Fruit fly (Drosophila melanogaster): ENCODE measurements around the gene CG11756.

CG11756 gene

DNA sequence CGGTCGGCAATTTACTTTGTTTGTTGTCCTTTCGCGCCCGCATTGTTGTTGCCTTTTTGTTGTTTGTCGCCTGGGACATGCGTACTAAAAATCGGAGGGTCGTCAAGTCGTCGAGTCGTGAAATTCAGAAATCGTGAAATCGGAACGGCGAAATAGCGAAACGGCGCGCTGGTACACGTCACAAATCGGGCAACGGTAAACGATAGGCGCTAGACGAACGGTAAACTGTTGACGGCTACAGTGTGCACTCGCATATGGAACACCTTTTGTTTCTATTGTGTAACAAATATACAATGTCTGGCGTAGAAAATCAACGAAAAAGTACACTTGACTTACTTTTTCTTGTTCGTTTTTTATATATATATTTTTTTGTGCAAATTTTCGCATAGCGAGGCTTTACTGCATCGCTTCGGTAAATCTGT, 36.1 kb downstream of the CG11756 start (continued):
- TF ChIP-seq Lhr (GFP tag; optimal IDR thresholded peaks at IDR 0.05) (no peak), CG2202 (tag; optimal IDR thresholded peaks at IDR 0.05) (no peak), CoRest (tag; optimal IDR thresholded peaks at IDR 0.05) (peak; percentile 61), CG6683 (GFP tag; optimal IDR thresholded peaks at IDR 0.05) (peak; percentile 42), ci (GFP tag; IDR thresholded peaks at IDR 0.05) (peak; percentile 77), CG13424 (tag; optimal IDR thresholded peaks at IDR 0.05) (peak; percentile 69), Atf6 (GFP tag; IDR thresholded peaks at IDR 0.05) (peak; percentile 87), cato (GFP tag; optimal IDR thresholded peaks at IDR 0.05; ENCODE audit: borderline replicate concordance) (no peak), Sry-δ (GFP tag; optimal IDR thresholded peaks at IDR 0.05) (no peak), Dad (GFP tag; optimal IDR thresholded peaks at IDR 0.05) (peak; percentile 17), bigmax (GFP tag; optimal IDR thresholded peaks at IDR 0.05) (no peak), CG8089 (GFP tag; optimal IDR thresholded peaks at IDR 0.05) (no peak), unpg (GFP tag; optimal IDR thresholded peaks at IDR 0.05) (peak; percentile 69), mld (GFP tag; IDR thresholded peaks at IDR 0.05; ENCODE audit: partially characterized antibody) (no peak), ems (GFP tag; optimal IDR thresholded peaks at IDR 0.05) (peak; percentile 62), H15 (GFP tag; IDR thresholded peaks at IDR 0.05) (peak; percentile 57; the same call in 1 of the 3 replicates), CG34224 (GFP tag; IDR thresholded peaks at IDR 0.05; ENCODE audit: partially characterized antibody) (no peak), zf30C (GFP tag; optimal IDR thresholded peaks at IDR 0.05) (no peak), ken (GFP tag; IDR thresholded peaks at IDR 0.05) (peak; percentile 74), h (optimal IDR thresholded peaks at IDR 0.05) (no peak), CG17612 (GFP tag; IDR thresholded peaks at IDR 0.05) (peak; percentile 58), CG6854 (GFP tag; optimal IDR thresholded peaks at IDR 0.05) (peak; percentile 58), psq (GFP tag; optimal IDR thresholded peaks at IDR 0.05) (no peak), CG6765 (GFP tag; optimal IDR thresholded peaks at IDR 0.05) (peak; percentile 64), chm (GFP tag; IDR thresholded peaks at IDR 0.05) (peak; percentile 48; the same call in 1 of the 2 replicates), hbn (GFP tag; IDR thresholded peaks at IDR 0.05; ENCODE audit: partially characterized antibody) (no peak), Side (GFP tag; optimal IDR thresholded peaks at IDR 0.05) (peak; percentile 9), NfI (GFP tag; optimal IDR thresholded peaks at IDR 0.05) (peak; percentile 69), CG4328 (GFP tag; optimal IDR thresholded peaks at IDR 0.05) (peak; percentile 33), CG11085 (GFP tag; IDR thresholded peaks at IDR 0.05) (peak; percentile 84), ara (GFP tag; IDR thresholded peaks at IDR 0.05) (peak; percentile 39; the same call in 1 of the 2 replicates), dmrt11E (tag; optimal IDR thresholded peaks at IDR 0.05) (no peak), CG14860 (GFP tag; IDR thresholded peaks at IDR 0.05; ENCODE audit: partially characterized antibody) (no peak), fd96Cb (tag; optimal IDR thresholded peaks at IDR 0.05) (peak; percentile 36), GATAe (GFP tag; conservative IDR thresholded peaks at IDR 0.05) (0 out of 2 replicates have a peak, but pooled peaks have one; percentile 21), seq (GFP tag; IDR thresholded peaks at IDR 0.05) (peak; percentile 75), jigr1 (GFP tag; IDR thresholded peaks at IDR 0.05) (peak; percentile 46; the same call in 1 of the 3 replicates), Hr39 (optimal IDR thresholded peaks at IDR 0.05) (no peak), zfh2 (GFP tag; optimal IDR thresholded peaks at IDR 0.05) (peak; percentile 49), klu (GFP tag; IDR thresholded peaks at IDR 0.05) (peak; percentile 74), Neu2 (GFP tag; optimal IDR thresholded peaks at IDR 0.05; ENCODE audit: borderline replicate concordance) (no peak), Usf (GFP tag; optimal IDR thresholded peaks at IDR 0.05) (no peak), zen2 (GFP tag; IDR thresholded peaks at IDR 0.05; ENCODE audit: partially characterized antibody) (no peak), CrebB (tag; optimal IDR thresholded peaks at IDR 0.05) (peak; percentile 29), dan (GFP tag; IDR thresholded peaks at IDR 0.05) (no peak), tna (GFP tag; IDR thresholded peaks at IDR 0.05; ENCODE audit: partially characterized antibody) (no peak), ash1 (GFP tag; optimal IDR thresholded peaks at IDR 0.05) (no peak), stc (GFP tag; IDR thresholded peaks at IDR 0.05) (peak; percentile 58; the same call in 1 of the 2 replicates), Deaf1 (tag; optimal IDR thresholded peaks at IDR 0.05) (peak; percentile 68), salm (tag; optimal IDR thresholded peaks at IDR 0.05) (no peak), sna (GFP tag; IDR thresholded peaks at IDR 0.05; ENCODE audit: partially characterized antibody) (no peak)
